Fruit fly (Drosophila melanogaster) Kc167 (cell line): ENCODE results near the gene CG14829.

Experiments used
- Myc ChIP-seq: fragments of >200 bp; optimal IDR thresholded peaks from 2 replicates; lab custom pipeline; 2017; ENCODE audit warnings: missing external identifiers
- Sin3A ChIP-seq: fragments of >200 bp; optimal IDR thresholded peaks from 2 replicates; lab custom pipeline; 2018; ENCODE audit warnings: missing external identifiers
- h ChIP-seq: fragments of >200 bp; optimal IDR thresholded peaks from 3 replicates; lab custom pipeline; 2018; ENCODE audit warnings: missing external identifiers
- insv ChIP-seq: fragments of >200 bp; optimal IDR thresholded peaks from 3 replicates; lab custom pipeline; 2018; ENCODE audit warnings: missing external identifiers
- psq ChIP-seq: fragments of >200 bp; optimal IDR thresholded peaks from 2 replicates; lab custom pipeline; 2017; ENCODE audit warnings: missing external identifiers
- ttk ChIP-seq: sonication (Bioruptor generic); optimal IDR thresholded peaks from 2 replicates; lab custom pipeline; 2017; ENCODE audit warnings: missing external identifiers

DNA sequence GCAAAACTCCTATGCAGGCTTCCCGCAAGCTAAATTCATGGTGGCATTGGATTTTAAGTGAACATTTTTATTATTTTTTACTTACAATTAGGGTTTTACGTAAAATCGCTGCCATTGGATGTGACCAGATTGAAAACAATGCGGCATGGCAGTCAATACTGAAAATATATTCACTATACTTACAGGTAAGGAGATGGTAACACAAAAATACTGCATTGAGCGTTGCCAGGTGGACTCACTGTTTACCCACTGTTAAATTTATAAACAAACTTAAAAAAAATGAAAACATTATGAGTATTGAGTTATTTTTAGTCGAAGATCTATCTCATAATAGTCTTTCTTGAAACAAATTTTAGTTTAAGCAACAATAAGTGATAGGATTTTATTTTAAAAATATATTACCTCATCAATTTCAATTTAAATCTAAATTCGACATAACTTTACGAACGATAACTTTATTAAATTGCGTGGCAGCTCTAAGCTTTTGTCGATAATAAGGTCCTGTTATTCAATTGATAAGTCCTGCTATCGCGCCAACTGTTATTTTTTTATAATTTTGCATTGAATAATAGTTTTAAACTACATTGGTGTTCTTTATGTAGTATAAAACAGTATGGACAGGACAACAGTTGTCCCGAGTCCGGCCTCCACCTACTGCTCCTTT is 6.0 kb upstream of the CG14829 start, which contains the start of the genes mRpL50 and mei-P22:
- TF ChIP-seq psq (lab: Kevin White, UChicago) (no peak), Sin3A (lab: Kevin White, UChicago) (no peak), Myc (lab: Kevin White, UChicago) (no peak), h (lab: Kevin White, UChicago) (no peak), insv (lab: Kevin White, UChicago) (no peak), ttk (lab: Kevin White, UChicago) (no peak)
